Worm (Caenorhabditis elegans): ENCODE data around the gene srx-136.

srx-136 gene

ce11 chrV:13892457-13893375, 35.5 kb downstream of the srx-136 start, which contains the start of gene sptl-3 (continued):
- peak; percentile 92 for TF ChIP-seq aha-1 (tag)

- TF ChIP-seq ceh-32 (tag; optimal IDR thresholded peaks at IDR 0.05; ENCODE audit: poor library complexity) (no peak), hlh-11 (tag; optimal IDR thresholded peaks at IDR 0.05) (peak; percentile 62), tra-1 (GFP tag; IDR thresholded peaks at IDR 0.05) (0 out of 2 replicates have a peak, but pooled peaks have one; percentile 10), dve-1 (tag; optimal IDR thresholded peaks at IDR 0.05; ENCODE audit: insufficient read depth) (peak; percentile 53), nhr-237 (tag; optimal IDR thresholded peaks at IDR 0.05) (no peak), nhr-77 (tag; optimal IDR thresholded peaks at IDR 0.05) (peak; percentile 61), duxl-1 (tag; optimal IDR thresholded peaks at IDR 0.05; ENCODE audit: poor library complexity) (peak; percentile 6), nhr-6 (tag; optimal IDR thresholded peaks at IDR 0.05) (peak; percentile 12), nhr-28 (tag; optimal IDR thresholded peaks at IDR 0.05) (peak; percentile 65), aha-1 (tag) (peak; percentile 75), unc-62 (GFP tag; optimal IDR thresholded peaks at IDR 0.05 in 1 of 2) (no peak), unc-62 (tag; optimal IDR thresholded peaks at IDR 0.05) (no peak), lin-1 (GFP tag; IDR thresholded peaks at IDR 0.05) (peak; percentile 80), pqm-1 (tag; optimal IDR thresholded peaks at IDR 0.05) (peak; percentile 88), ztf-7 (tag; optimal IDR thresholded peaks at IDR 0.05) (no peak), dmd-6 (GFP tag; IDR thresholded peaks at IDR 0.05) (peak; percentile 87), T26A8.4 (GFP tag; IDR thresholded peaks at IDR 0.05) (no peak), php-3 (GFP tag; IDR thresholded peaks at IDR 0.05) (peak; percentile 86)
Measured at ce11 chrV:13893583-13893982, 36.4 kb downstream of the srx-136 start.

- TF ChIP-seq daf-16 (GFP tag; optimal IDR thresholded peaks at IDR 0.05) (no peak), daf-16 (tag; optimal IDR thresholded peaks at IDR 0.05) (peak; percentile 39), nhr-28 (tag; optimal IDR thresholded peaks at IDR 0.05) (peak; percentile 93), ama-1 (optimal IDR thresholded peaks at IDR 0.05) (no peak), saeg-2 (GFP tag; IDR thresholded peaks at IDR 0.05) (0 out of 2 replicates have a peak, but pooled peaks have one; percentile 33), nhr-76 (tag; optimal IDR thresholded peaks at IDR 0.05) (no peak), lsy-2 (tag; optimal IDR thresholded peaks at IDR 0.05) (no peak), aha-1 (tag) (peak; percentile 49), daf-8 (GFP tag; IDR thresholded peaks at IDR 0.05) (no peak), egl-43 (GFP tag; IDR thresholded peaks at IDR 0.05) (no peak), pqm-1 (tag; optimal IDR thresholded peaks at IDR 0.05) (peak; percentile 12), fos-1 (tag; optimal IDR thresholded peaks at IDR 0.05) (no peak), aly-2 (tag; optimal IDR thresholded peaks at IDR 0.05) (no peak), hlh-11 (tag; optimal IDR thresholded peaks at IDR 0.05) (peak; percentile 15), F44E2.7 (GFP tag; IDR thresholded peaks at IDR 0.05) (no peak), dmd-6 (GFP tag; IDR thresholded peaks at IDR 0.05) (0 out of 2 replicates have a peak, but pooled peaks have one; percentile 11), snpc-1.2 (GFP tag; IDR thresholded peaks at IDR 0.05) (no peak), dve-1 (tag; optimal IDR thresholded peaks at IDR 0.05; ENCODE audit: insufficient read depth) (peak; percentile 19), nhr-77 (tag; optimal IDR thresholded peaks at IDR 0.05) (peak; percentile 69), nhr-111 (GFP tag; optimal IDR thresholded peaks at IDR 0.05) (no peak)
Measured at ce11 chrV:13898356-13898755, 41.1 kb downstream of the srx-136 start, which contains the start of gene cyp-35C1. Gene cyp-35C1 (minus strand): TSS chrV:13898487.

ce11 chrV:13899213-13899612, 42.0 kb downstream of the srx-136 start, which contains the start of gene oac-3:
Gene oac-3 (plus strand): TSS chrV:13899513.
- no peak for TF ChIP-seq F37D6.2 (tag; optimal IDR thresholded peaks at IDR 0.05)
- no peak for TF ChIP-seq rbr-2 (tag; optimal IDR thresholded peaks at IDR 0.05)
- TF ChIP-seq dve-1 (tag; optimal IDR thresholded peaks at IDR 0.05; ENCODE audit: insufficient read depth) = no peak
- no peak for TF ChIP-seq fkh-10 (GFP tag; optimal IDR thresholded peaks at IDR 0.05)
- TF ChIP-seq ceh-32 (tag; optimal IDR thresholded peaks at IDR 0.05; ENCODE audit: poor library complexity) = no peak
- TF ChIP-seq lim-7 (GFP tag; IDR thresholded peaks at IDR 0.05) = no peak
- TF ChIP-seq hlh-11 (tag; optimal IDR thresholded peaks at IDR 0.05) = no peak
- no peak for TF ChIP-seq daf-12 (tag; optimal IDR thresholded peaks at IDR 0.05)
- TF ChIP-seq vab-7 (GFP tag; IDR thresholded peaks at IDR 0.05) = no peak
- no peak for TF ChIP-seq attf-4 (tag; optimal IDR thresholded peaks at IDR 0.05)
- no peak for TF ChIP-seq unc-62 (GFP tag; optimal IDR thresholded peaks at IDR 0.05 in 1 of 2)
- no peak for TF ChIP-seq unc-62 (tag; optimal IDR thresholded peaks at IDR 0.05)
- TF ChIP-seq T26A8.4 (GFP tag; IDR thresholded peaks at IDR 0.05) = no peak
- no peak for TF ChIP-seq F10B5.3 (tag; optimal IDR thresholded peaks at IDR 0.05)
- no peak for TF ChIP-seq madf-5 (GFP tag; IDR thresholded peaks at IDR 0.05)
- no peak for TF ChIP-seq zag-1 (tag; optimal IDR thresholded peaks at IDR 0.05)
- TF ChIP-seq hlh-30 (tag; optimal IDR thresholded peaks at IDR 0.05; ENCODE audit: insufficient read depth) = no peak
- TF ChIP-seq nhr-111 (GFP tag; optimal IDR thresholded peaks at IDR 0.05) = no peak
